Worm (Caenorhabditis elegans) whole organism, L4 larva: ENCODE measurements around the gene srx-50.

Experiments used
- F26F4.8 ChIP-seq: fragments of 200-800 bp; sonication (Bioruptor generic); conservative IDR thresholded peaks from 2 replicates; pipeline ENCODE4 v1.3.6; 2022; ENCODE audit warnings: missing genetic modification characterization, missing compliant biosample characterization
- R02D3.7 ChIP-seq: fragments of 150-350 bp; sonication (generic microtip); optimal IDR thresholded peaks from 3 replicates; lab custom pipeline; 2014; ENCODE audit warnings: missing biosample characterization, missing genetic modification characterization
- T20F7.1 ChIP-seq: fragments of 200-800 bp; sonication (Bioruptor generic); optimal IDR thresholded peaks from 2 replicates; lab custom pipeline; 2018; ENCODE audit warnings: mild to moderate bottlenecking, missing genetic modification characterization, missing compliant biosample characterization
- T26A8.4 ChIP-seq: fragments of 200-800 bp; sonication (Bioruptor generic); IDR thresholded peaks from 2 replicates; pipeline ENCODE4 v1.3.6; 2022; ENCODE audit warnings: missing genetic modification characterization, missing compliant biosample characterization
- Y48G9A.11 ChIP-seq: fragments of 200-800 bp; sonication (Bioruptor generic); IDR thresholded peaks from 2 replicates; pipeline ENCODE4 v1.3.6; 2022; ENCODE audit warnings: missing genetic modification reagents, missing genetic modification characterization, missing compliant biosample characterization
- ZK337.2 ChIP-seq: fragments of 200-800 bp; sonication (Bioruptor generic); IDR thresholded peaks from 2 replicates; pipeline ENCODE4 v1.3.6; 2022; ENCODE audit warnings: missing genetic modification reagents, missing genetic modification characterization, missing compliant biosample characterization
- ZK546.5 ChIP-seq, 2 experiments: sonication (generic microtip); optimal IDR thresholded peaks; 2 replicates each; lab custom pipeline; 2017; ENCODE audit warnings: missing biosample characterization in 2 of 2, missing genetic modification characterization in 2 of 2
- aha-1 ChIP-seq: fragments of 150-350 bp; peaks from one replicate; lab custom pipeline; 2014; ENCODE audit warnings: missing biosample characterization, missing genetic modification characterization
- aly-2 ChIP-seq: sonication (generic microtip); optimal IDR thresholded peaks from 2 replicates; lab custom pipeline; 2018; ENCODE audit warnings: missing biosample characterization, missing genetic modification characterization
- ama-1 ChIP-seq: fragments of 150-350 bp; optimal IDR thresholded peaks from 2 replicates; lab custom pipeline; 2014; ENCODE audit warnings: inconsistent platforms, mixed read lengths
- attf-4 ChIP-seq: sonication (generic microtip); optimal IDR thresholded peaks from 3 replicates; lab custom pipeline; 2017; ENCODE audit warnings: missing biosample characterization, missing genetic modification characterization
- ceh-32 ChIP-seq: sonication (generic microtip); optimal IDR thresholded peaks from 2 replicates; lab custom pipeline; 2016; ENCODE audit warnings: mild to moderate bottlenecking, missing genetic modification characterization, missing compliant biosample characterization; ENCODE audit not compliant: poor library complexity
- ceh-44 ChIP-seq: fragments of 200-800 bp; sonication (Bioruptor generic); IDR thresholded peaks from 2 replicates; pipeline ENCODE4 v1.3.6; 2022; ENCODE audit warnings: missing genetic modification reagents, missing genetic modification characterization, missing compliant biosample characterization
- ceh-62 ChIP-seq: sonication (generic microtip); optimal IDR thresholded peaks from 2 replicates; lab custom pipeline; 2017; ENCODE audit warnings: missing biosample characterization, missing genetic modification characterization
- ces-1 ChIP-seq: fragments of 150-350 bp; sonication (generic microtip); optimal IDR thresholded peaks from 4 replicates; lab custom pipeline; 2014; ENCODE audit warnings: missing biosample characterization, missing genetic modification reagents, missing genetic modification characterization
- cey-2 ChIP-seq: sonication (generic microtip); optimal IDR thresholded peaks from 3 replicates; lab custom pipeline; 2017; ENCODE audit warnings: missing genetic modification characterization, mild to moderate bottlenecking, missing compliant biosample characterization, antibody characterized with exemption, borderline replicate concordance; ENCODE audit not compliant: insufficient read depth
- ctbp-1 ChIP-seq: fragments of 200-800 bp; sonication (Bioruptor generic); IDR thresholded peaks from 2 replicates; pipeline ENCODE4 v1.3.6; 2022; ENCODE audit warnings: missing genetic modification reagents, missing genetic modification characterization, missing compliant biosample characterization
- daf-16 ChIP-seq, 3 experiments: sonication (generic microtip); optimal IDR thresholded peaks; 2 replicates each; lab custom pipeline; 2016 to 2017; ENCODE audit warnings: missing genetic modification characterization in 3 of 3, missing genetic modification reagents in 3 of 3, mild to moderate bottlenecking in 2 of 3, missing compliant biosample characterization in 2 of 3, missing biosample characterization in 1 of 3, moderate library complexity in 1 of 3
- dmd-6 ChIP-seq: fragments of 200-800 bp; sonication (Bioruptor generic); IDR thresholded peaks from 2 replicates; pipeline ENCODE4 v1.3.6; 2022; ENCODE audit warnings: missing genetic modification reagents, missing genetic modification characterization, missing compliant biosample characterization
- dpl-1 ChIP-seq: fragments of 150-350 bp; optimal IDR thresholded peaks from 2 replicates; lab custom pipeline; 2014; ENCODE audit warnings: missing biosample characterization, missing genetic modification reagents, missing genetic modification characterization
- dve-1 ChIP-seq: sonication (generic microtip); optimal IDR thresholded peaks from 2 replicates; lab custom pipeline; 2017; ENCODE audit warnings: antibody characterized with exemption, mild to moderate bottlenecking, missing genetic modification characterization, missing compliant biosample characterization; ENCODE audit not compliant: insufficient read depth
- egl-27 ChIP-seq: sonication (generic microtip); optimal IDR thresholded peaks from 3 replicates; lab custom pipeline; 2017; ENCODE audit warnings: missing biosample characterization, missing genetic modification reagents, missing genetic modification characterization
- fos-1 ChIP-seq: fragments of 150-350 bp; optimal IDR thresholded peaks from 2 replicates; lab custom pipeline; 2014; ENCODE audit warnings: missing biosample characterization, missing genetic modification characterization
- hlh-11 ChIP-seq: fragments of 200-800 bp; sonication (Bioruptor generic); optimal IDR thresholded peaks from 2 replicates; lab custom pipeline; 2018; ENCODE audit warnings: mild to moderate bottlenecking, missing genetic modification characterization, missing compliant biosample characterization
- hlh-30 ChIP-seq: sonication (generic microtip); optimal IDR thresholded peaks from 2 replicates; lab custom pipeline; 2017; ENCODE audit warnings: antibody characterized with exemption, mild to moderate bottlenecking, missing genetic modification characterization, missing compliant biosample characterization; ENCODE audit not compliant: insufficient read depth
- hmg-1.1 ChIP-seq: fragments of 200-800 bp; sonication (Bioruptor generic); IDR thresholded peaks from 2 replicates; pipeline ENCODE4 v1.3.6; 2022; ENCODE audit warnings: missing genetic modification reagents, missing genetic modification characterization, missing compliant biosample characterization
- mdt-29 ChIP-seq: fragments of 200-800 bp; sonication (Bioruptor generic); IDR thresholded peaks from 2 replicates; pipeline ENCODE4 v1.3.6; 2022; ENCODE audit warnings: missing genetic modification reagents, missing genetic modification characterization, missing compliant biosample characterization
- mxl-3 ChIP-seq: fragments of 200-800 bp; sonication (Bioruptor generic); optimal IDR thresholded peaks from 2 replicates; lab custom pipeline; 2018; ENCODE audit warnings: mild to moderate bottlenecking, missing genetic modification characterization, missing compliant biosample characterization
- nhr-10 ChIP-seq: fragments of 150-350 bp; optimal IDR thresholded peaks from 2 replicates; lab custom pipeline; 2014; ENCODE audit warnings: missing biosample characterization, missing genetic modification characterization
- nhr-11 ChIP-seq: fragments of 150-350 bp; optimal IDR thresholded peaks from 2 replicates; lab custom pipeline; 2014; ENCODE audit warnings: missing biosample characterization, missing genetic modification characterization
- nhr-237 ChIP-seq: sonication (generic microtip); optimal IDR thresholded peaks from 2 replicates; lab custom pipeline; 2017; ENCODE audit warnings: missing biosample characterization, missing genetic modification characterization
- nhr-28 ChIP-seq: fragments of 150-350 bp; optimal IDR thresholded peaks from 2 replicates; lab custom pipeline; 2014; ENCODE audit warnings: missing biosample characterization, missing genetic modification characterization
- nhr-48 ChIP-seq: sonication (generic microtip); optimal IDR thresholded peaks from 2 replicates; lab custom pipeline; 2016; ENCODE audit warnings: mild to moderate bottlenecking, missing genetic modification characterization, missing compliant biosample characterization
- nhr-6 ChIP-seq: fragments of 150-350 bp; optimal IDR thresholded peaks from 2 replicates; lab custom pipeline; 2014; ENCODE audit warnings: missing biosample characterization, missing genetic modification characterization
- nhr-77 ChIP-seq: fragments of 150-350 bp; optimal IDR thresholded peaks from 2 replicates; lab custom pipeline; 2014; ENCODE audit warnings: missing biosample characterization, missing genetic modification characterization
- php-3 ChIP-seq: fragments of 200-800 bp; sonication (Bioruptor generic); IDR thresholded peaks from 2 replicates; pipeline ENCODE4 v1.3.6; 2022; ENCODE audit warnings: missing genetic modification reagents, missing genetic modification characterization, missing compliant biosample characterization
- pqm-1 ChIP-seq: sonication (generic microtip); optimal IDR thresholded peaks from 2 replicates; lab custom pipeline; 2017; ENCODE audit warnings: missing biosample characterization, missing genetic modification characterization
- saeg-2 ChIP-seq: fragments of 200-800 bp; sonication (Bioruptor generic); IDR thresholded peaks from 2 replicates; pipeline ENCODE4 v1.3.6; 2022; ENCODE audit warnings: missing genetic modification reagents, missing genetic modification characterization, missing compliant biosample characterization
- tra-1 ChIP-seq: fragments of 200-800 bp; sonication (Bioruptor generic); IDR thresholded peaks from 2 replicates; pipeline ENCODE4 v1.3.6; 2022; ENCODE audit warnings: missing genetic modification reagents, missing genetic modification characterization, missing compliant biosample characterization
- unc-39 ChIP-seq: sonication (generic microtip); optimal IDR thresholded peaks from 2 replicates; lab custom pipeline; 2017; ENCODE audit warnings: missing biosample characterization, missing genetic modification characterization
- unc-62 ChIP-seq, 3 experiments: fragments of 150-350 bp in 1 of 3; sonication (generic microtip); optimal IDR thresholded peaks in 2 of 3; peaks in 1 of 3; 1 replicate in 1 of 3; 2 replicates in 2 of 3; lab custom pipeline; 2014 to 2017; ENCODE audit warnings: missing biosample characterization in 3 of 3, missing genetic modification characterization in 3 of 3, missing genetic modification reagents in 3 of 3, missing genotype in 1 of 3
- zag-1 ChIP-seq: fragments of 150-350 bp; optimal IDR thresholded peaks from 2 replicates; lab custom pipeline; 2014; ENCODE audit warnings: missing biosample characterization, missing genetic modification characterization
- zfp-3 ChIP-seq: fragments of 200-800 bp; sonication (Bioruptor generic); conservative IDR thresholded peaks from 2 replicates; pipeline ENCODE4 v1.3.6; 2022; ENCODE audit warnings: missing genetic modification reagents, missing genetic modification characterization, missing compliant biosample characterization
- ztf-7 ChIP-seq: fragments of 150-350 bp; optimal IDR thresholded peaks from 2 replicates; lab custom pipeline; 2014; ENCODE audit warnings: missing biosample characterization, missing genetic modification characterization

Gene srx-50

DNA sequence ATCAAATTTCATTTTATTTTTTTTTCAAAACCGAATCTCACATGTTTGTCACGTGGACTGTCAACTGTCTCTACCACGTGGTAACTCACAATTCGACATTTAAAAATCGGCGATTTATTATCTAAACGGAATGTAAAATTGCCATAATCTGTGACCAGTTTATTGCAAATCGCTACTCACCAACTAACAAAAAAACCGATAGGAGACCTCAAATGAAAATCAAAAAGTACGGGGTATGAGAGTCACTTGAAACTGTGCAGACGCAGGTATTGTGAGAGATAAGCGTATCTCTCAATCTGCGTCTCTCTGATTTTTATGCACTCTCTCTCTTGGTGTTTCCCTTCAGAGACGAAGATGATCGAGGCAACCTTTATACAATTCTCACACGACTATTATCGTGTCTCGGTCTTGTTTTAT is 10.0 kb upstream of the srx-50 start (continued):
- peak; percentile 92 for TF ChIP-seq hlh-30 (tag; lab: Kevin White, UChicago)
- no peak for TF ChIP-seq egl-27
- peak; percentile 79 for TF ChIP-seq mxl-3 (GFP tag; lab: Kevin White, UChicago)
- TF ChIP-seq mdt-29 (GFP tag; lab: Robert Waterston, UW) = 0 out of 2 replicates have a peak, but pooled peaks have one; percentile 23
- TF ChIP-seq T26A8.4 (GFP tag; lab: Robert Waterston, UW) = peak; percentile 61
- no peak for TF ChIP-seq ZK546.5 (tag; optimal IDR thresholded peaks at IDR 0.05; lab: Kevin White, UChicago)
- TF ChIP-seq daf-16 (GFP tag; optimal IDR thresholded peaks at IDR 0.05; lab: Kevin White, UChicago) = peak in 1 of 2 experiments; percentile 48
- TF ChIP-seq daf-16 (tag; optimal IDR thresholded peaks at IDR 0.05; lab: Kevin White, UChicago) = peak; percentile 88
- no peak for TF ChIP-seq ZK337.2
- no peak for TF ChIP-seq ceh-44 (GFP tag; lab: Robert Waterston, UW)
- TF ChIP-seq R02D3.7 (tag; lab: Kevin White, UChicago) = no peak
- no peak for TF ChIP-seq zag-1
- TF ChIP-seq nhr-28 = peak; percentile 90
- peak; percentile 6 for TF ChIP-seq nhr-11 (tag; lab: Kevin White, UChicago)
- no peak for TF ChIP-seq attf-4
- peak; percentile 94 for TF ChIP-seq hlh-11 (tag; lab: Kevin White, UChicago)
- no peak for TF ChIP-seq F26F4.8
- TF ChIP-seq ztf-7 (tag; lab: Kevin White, UChicago) = peak; percentile 28
- peak; percentile 65; the same call in 1 of the 2 replicates for TF ChIP-seq tra-1 (GFP tag; lab: Robert Waterston, UW)
- 0 out of 2 replicates have a peak, but pooled peaks have one; percentile 45 for TF ChIP-seq saeg-2 (GFP tag; lab: Robert Waterston, UW)
- TF ChIP-seq cey-2 (tag; lab: Kevin White, UChicago) = peak; percentile 62
- no peak for TF ChIP-seq ces-1 (GFP tag; lab: Kevin White, UChicago)

DNA sequence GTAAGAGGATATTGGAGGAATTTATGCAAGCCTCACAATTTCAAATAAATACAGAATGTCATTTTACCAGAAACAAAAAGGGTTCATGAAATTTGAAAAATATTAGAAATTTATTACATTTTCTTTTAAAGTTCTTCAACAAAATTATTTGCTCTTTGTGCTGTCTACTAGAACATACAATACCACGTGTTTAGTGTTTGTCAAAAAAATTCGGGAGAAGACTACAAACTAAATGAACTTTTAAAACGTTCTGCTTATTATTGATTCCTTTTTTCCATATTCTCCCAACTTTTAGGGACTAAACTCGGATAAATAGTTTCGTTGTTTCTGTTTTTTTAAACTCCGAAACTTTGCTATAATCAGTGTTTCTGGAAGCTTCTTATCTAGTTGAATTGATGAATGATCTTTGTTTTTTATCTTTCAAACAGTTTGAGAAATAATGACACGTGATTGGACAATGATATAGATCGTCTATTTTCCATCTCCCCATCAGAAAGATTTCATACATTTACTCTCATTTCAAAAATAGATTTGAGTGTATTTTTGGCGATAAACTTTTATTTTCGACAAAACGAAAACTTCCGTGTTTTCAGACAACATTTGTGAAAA is 9.0 kb upstream of the srx-50 start:
- TF ChIP-seq nhr-237 (tag; lab: Kevin White, UChicago) (no peak), mdt-29 (GFP tag; lab: Robert Waterston, UW) (peak; percentile 71; the same call in 1 of the 2 replicates), dve-1 (tag; lab: Kevin White, UChicago) (peak; percentile 87), ama-1 (lab: Kevin White, UChicago) (no peak), daf-16 (GFP tag; optimal IDR thresholded peaks at IDR 0.05; lab: Kevin White, UChicago) (no peak), daf-16 (tag; optimal IDR thresholded peaks at IDR 0.05; lab: Kevin White, UChicago) (peak; percentile 71), dmd-6 (peak; percentile 49), hlh-30 (tag; lab: Kevin White, UChicago) (peak; percentile 34), nhr-48 (tag; lab: Kevin White, UChicago) (peak; percentile 15), aha-1 (peak; percentile 54), nhr-28 (peak; percentile 25), nhr-77 (tag; lab: Kevin White, UChicago) (peak; percentile 30), hmg-1.1 (no peak), hlh-11 (tag; lab: Kevin White, UChicago) (peak; percentile 66), zfp-3 (GFP tag; lab: Robert Waterston, UW) (0 out of 2 replicates have a peak, but pooled peaks have one; percentile 20), unc-62 (GFP tag; optimal IDR thresholded peaks at IDR 0.05 in 1 of 2; lab: Kevin White, UChicago) (peak in 1 of 2 experiments; percentile 33), unc-62 (tag; optimal IDR thresholded peaks at IDR 0.05; lab: Kevin White, UChicago) (no peak), dpl-1 (GFP tag; lab: Kevin White, UChicago) (no peak), aly-2 (tag; lab: Kevin White, UChicago) (no peak)

DNA sequence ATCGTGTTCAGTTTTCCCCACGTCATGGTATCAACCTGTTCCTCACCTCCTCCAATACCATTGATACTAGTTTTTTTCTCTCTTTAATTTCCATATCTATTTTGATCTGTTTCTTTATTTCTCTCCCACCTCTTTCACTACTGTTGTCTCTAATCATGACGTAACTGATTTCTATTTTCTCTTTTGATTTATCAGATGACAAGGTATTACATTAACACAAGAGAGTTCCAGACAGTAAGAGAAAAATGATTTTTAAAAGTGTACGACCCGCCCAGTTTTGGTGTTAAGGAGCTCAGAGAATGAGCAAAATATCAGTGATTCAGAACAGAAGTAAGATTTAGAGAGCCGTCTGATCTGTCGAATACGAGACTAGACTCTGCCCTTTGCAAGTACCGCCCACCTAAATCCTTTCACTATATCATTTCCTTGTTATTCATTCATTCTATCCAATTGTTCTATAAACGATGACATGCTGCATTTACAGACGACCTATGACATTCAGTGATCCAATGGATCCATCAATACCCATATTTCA is 8.0 kb upstream of the srx-50 start, which contains the start of gene nhr-105:
Gene nhr-105, plus strand, starts transcription at position 485 of the 535 bp plus-strand sequence.
- TF ChIP-seq nhr-10 (tag; lab: Kevin White, UChicago) (peak; percentile 74), nhr-6 (tag; lab: Kevin White, UChicago) (peak; percentile 53), php-3 (GFP tag; lab: Robert Waterston, UW) (peak; percentile 32; the same call in 1 of the 2 replicates), tra-1 (GFP tag; lab: Robert Waterston, UW) (peak; percentile 62), nhr-11 (tag; lab: Kevin White, UChicago) (peak; percentile 27), nhr-48 (tag; lab: Kevin White, UChicago) (peak; percentile 88), unc-39 (tag; lab: Kevin White, UChicago) (no peak), zfp-3 (GFP tag; lab: Robert Waterston, UW) (0 out of 2 replicates have a peak, but pooled peaks have one; percentile 11), ctbp-1 (GFP tag; lab: Robert Waterston, UW) (peak; percentile 9; the same call in 1 of the 2 replicates), ceh-32 (tag; lab: Kevin White, UChicago) (no peak), dmd-6 (peak; percentile 77), Y48G9A.11 (GFP tag; lab: Robert Waterston, UW) (no peak), ceh-62 (tag; lab: Kevin White, UChicago) (no peak), fos-1 (tag; lab: Kevin White, UChicago) (no peak), pqm-1 (peak; percentile 13), daf-16 (GFP tag; optimal IDR thresholded peaks at IDR 0.05; lab: Kevin White, UChicago) (no peak), daf-16 (tag; optimal IDR thresholded peaks at IDR 0.05; lab: Kevin White, UChicago) (peak; percentile 83), T20F7.1 (GFP tag; lab: Kevin White, UChicago) (peak; percentile 36), ztf-7 (tag; lab: Kevin White, UChicago) (peak; percentile 57)
